Fruit fly (Drosophila melanogaster) whole organism, embryonic: Measurements from ENCODE around the gene CG10283.
A peak's percentile ranks its signal among the peaks of the same experiment; 100 is the strongest.

Source experiments
- BEAF-32 ChIP-seq: fragments of 200-800 bp; sonication (Bioruptor generic); optimal IDR thresholded peaks from 3 replicates; lab custom pipeline; 2017; ENCODE audit warnings: missing biosample characterization, missing genetic modification characterization, mild to moderate bottlenecking, moderate library complexity, missing genetic modification reagents
- Bgb ChIP-seq: fragments of 200-800 bp; sonication (Bioruptor generic); IDR thresholded peaks from 2 replicates; pipeline ENCODE4 v1.3.6; 2022; ENCODE audit warnings: missing biosample characterization, missing genetic modification characterization; ENCODE audit not compliant: partially characterized antibody
- CG10543 ChIP-seq: fragments of 200-800 bp; sonication (Bioruptor generic); optimal IDR thresholded peaks from 3 replicates; lab custom pipeline; 2017; ENCODE audit warnings: missing biosample characterization, mild to moderate bottlenecking, missing genetic modification characterization, moderate library complexity
- CG14860 ChIP-seq: fragments of 200-800 bp; sonication (Bioruptor generic); IDR thresholded peaks from 3 replicates; pipeline ENCODE4 v1.3.6; 2022; ENCODE audit warnings: missing biosample characterization, missing genetic modification characterization; ENCODE audit not compliant: partially characterized antibody
- CG1603 ChIP-seq: fragments of 200-800 bp; sonication (Bioruptor generic); optimal IDR thresholded peaks from 2 replicates; lab custom pipeline; 2019; ENCODE audit warnings: missing biosample characterization, mild to moderate bottlenecking, missing genetic modification characterization, moderate library complexity
- CG1647 ChIP-seq: fragments of 200-800 bp; sonication (Bioruptor generic); optimal IDR thresholded peaks from 3 replicates; lab custom pipeline; 2016; ENCODE audit warnings: missing biosample characterization, missing genetic modification characterization
- CG16813 ChIP-seq: fragments of 200-800 bp; sonication (Bioruptor generic); IDR thresholded peaks from 3 replicates; pipeline ENCODE4 v1.3.6; 2022; ENCODE audit warnings: missing biosample characterization, missing genetic modification characterization; ENCODE audit not compliant: partially characterized antibody
- CG17802 ChIP-seq: fragments of 200-800 bp; sonication (Bioruptor generic); optimal IDR thresholded peaks from 2 replicates; lab custom pipeline; 2018; ENCODE audit warnings: missing biosample characterization, mild to moderate bottlenecking, missing genetic modification characterization, moderate library complexity
- CG17829 ChIP-seq: fragments of 200-800 bp; optimal IDR thresholded peaks from 2 replicates; lab custom pipeline; 2019; ENCODE audit warnings: missing biosample characterization, mild to moderate bottlenecking, missing genetic modification characterization, moderate library complexity
- CG18476 ChIP-seq: fragments of 200-800 bp; sonication (Bioruptor generic); optimal IDR thresholded peaks from 2 replicates; lab custom pipeline; 2016; ENCODE audit warnings: missing biosample characterization, mild to moderate bottlenecking, missing genetic modification characterization
- CG18764 ChIP-seq: fragments of 200-800 bp; sonication (Bioruptor generic); optimal IDR thresholded peaks from 3 replicates; lab custom pipeline; 2016; ENCODE audit warnings: missing biosample characterization, missing genetic modification characterization
- CG2712 ChIP-seq: fragments of 200-800 bp; optimal IDR thresholded peaks from 3 replicates; lab custom pipeline; 2019; ENCODE audit warnings: missing biosample characterization, mild to moderate bottlenecking, missing genetic modification characterization, moderate library complexity
- CG3847 ChIP-seq: fragments of 200-800 bp; sonication (Bioruptor generic); IDR thresholded peaks from 2 replicates; pipeline ENCODE4 v1.3.6; 2022; ENCODE audit warnings: missing biosample characterization, missing genetic modification characterization
- CG3995 ChIP-seq: fragments of 200-800 bp; sonication (Bioruptor generic); optimal IDR thresholded peaks from 3 replicates; lab custom pipeline; 2016; ENCODE audit warnings: missing biosample characterization, missing genetic modification characterization
- CG4404 ChIP-seq: fragments of 200-800 bp; sonication (Bioruptor generic); IDR thresholded peaks from 2 replicates; pipeline ENCODE4 v1.3.6; 2022; ENCODE audit warnings: missing biosample characterization, missing genetic modification characterization
- CG7271 ChIP-seq: fragments of 200-800 bp; sonication (Bioruptor generic); optimal IDR thresholded peaks from 2 replicates; lab custom pipeline; 2018; ENCODE audit warnings: missing biosample characterization, mild to moderate bottlenecking, missing genetic modification characterization, moderate library complexity
- CG7556 ChIP-seq: fragments of 200-800 bp; sonication (Bioruptor generic); optimal IDR thresholded peaks from 2 replicates; lab custom pipeline; 2017; ENCODE audit warnings: missing biosample characterization, mild to moderate bottlenecking, missing genetic modification characterization
- CG8089 ChIP-seq: fragments of 200-800 bp; sonication (Bioruptor generic); optimal IDR thresholded peaks from 3 replicates; lab custom pipeline; 2016; ENCODE audit warnings: missing biosample characterization, missing genetic modification characterization
- CG9797 ChIP-seq: fragments of 200-800 bp; sonication (Bioruptor generic); optimal IDR thresholded peaks from 3 replicates; lab custom pipeline; 2018; ENCODE audit warnings: missing biosample characterization, mild to moderate bottlenecking, missing genetic modification characterization
- E2f2 ChIP-seq: fragments of 200-800 bp; sonication (Bioruptor generic); IDR thresholded peaks from 2 replicates; pipeline ENCODE4 v1.3.6; 2022; ENCODE audit warnings: missing biosample characterization, missing genetic modification characterization
- Eip74EF ChIP-seq, 2 experiments: fragments of 200-800 bp in 1 of 2; fragments of >200 bp in 1 of 2; sonication (Bioruptor generic) in 1 of 2; optimal IDR thresholded peaks; 2 replicates each; lab custom pipeline; 2017 to 2019; ENCODE audit warnings: missing biosample characterization in 2 of 2, missing genetic modification characterization in 2 of 2, mild to moderate bottlenecking in 1 of 2, moderate library complexity in 1 of 2
- Fer2 ChIP-seq: fragments of 200-800 bp; sonication (Bioruptor generic); optimal IDR thresholded peaks from 2 replicates; lab custom pipeline; 2018; ENCODE audit warnings: missing biosample characterization, mild to moderate bottlenecking, missing genetic modification characterization, moderate library complexity
- HLH4C ChIP-seq: fragments of 200-800 bp; sonication (Bioruptor generic); IDR thresholded peaks from 3 replicates; pipeline ENCODE4 v1.3.6; 2022; ENCODE audit warnings: missing biosample characterization, missing genetic modification characterization; ENCODE audit not compliant: partially characterized antibody
- Med ChIP-seq: fragments of 200-800 bp; sonication (Bioruptor generic); peaks from one replicate; lab custom pipeline; 2016; ENCODE audit warnings: missing biosample characterization, missing genetic modification characterization, mild to moderate bottlenecking, inconsistent platforms, moderate library complexity
- Myb ChIP-seq: fragments of 200-800 bp; sonication (Bioruptor generic); optimal IDR thresholded peaks from 2 replicates; lab custom pipeline; 2016; ENCODE audit warnings: missing biosample characterization, missing genetic modification characterization
- Nf-YA ChIP-seq: fragments of 200-800 bp; sonication (Bioruptor generic); IDR thresholded peaks from 2 replicates; pipeline ENCODE4 v1.3.6; 2022; ENCODE audit warnings: missing biosample characterization, missing genetic modification characterization
- PHDP ChIP-seq: fragments of 200-800 bp; sonication (Bioruptor generic); optimal IDR thresholded peaks from 3 replicates; lab custom pipeline; 2018; ENCODE audit warnings: missing biosample characterization, mild to moderate bottlenecking, missing genetic modification characterization, moderate library complexity
- Pdp1 ChIP-seq, 2 experiments: fragments of 200-800 bp; sonication (Bioruptor generic); optimal IDR thresholded peaks; 3 replicates each; lab custom pipeline; 2016; ENCODE audit warnings: missing biosample characterization in 2 of 2, missing genetic modification characterization in 2 of 2, mild to moderate bottlenecking in 1 of 2, moderate library complexity in 1 of 2
- Rfx ChIP-seq: fragments of 200-800 bp; sonication (Bioruptor generic); IDR thresholded peaks from 2 replicates; pipeline ENCODE4 v1.3.6; 2022; ENCODE audit warnings: missing biosample characterization, missing genetic modification characterization
- YL-1 ChIP-seq: fragments of 200-800 bp; sonication (Bioruptor generic); optimal IDR thresholded peaks from 3 replicates; lab custom pipeline; 2017; ENCODE audit warnings: missing biosample characterization, mild to moderate bottlenecking, missing genetic modification characterization
- amos ChIP-seq: fragments of 200-800 bp; sonication (Bioruptor generic); IDR thresholded peaks from 2 replicates; pipeline ENCODE4 v1.3.6; 2022; ENCODE audit warnings: missing biosample characterization, missing genetic modification characterization; ENCODE audit not compliant: partially characterized antibody
- ase ChIP-seq: fragments of 200-800 bp; sonication (Bioruptor generic); IDR thresholded peaks from 3 replicates; pipeline ENCODE4 v1.3.6; 2022; ENCODE audit warnings: missing biosample characterization, missing genetic modification characterization
- ewg ChIP-seq: fragments of 200-800 bp; sonication (Bioruptor generic); optimal IDR thresholded peaks from 3 replicates; lab custom pipeline; 2017; ENCODE audit warnings: mild to moderate bottlenecking, missing biosample characterization, missing genetic modification reagents, missing genetic modification characterization
- fru ChIP-seq: fragments of >200 bp; optimal IDR thresholded peaks from 2 replicates; lab custom pipeline; 2017
- gce ChIP-seq: fragments of 200-800 bp; sonication (Bioruptor generic); IDR thresholded peaks from 3 replicates; pipeline ENCODE4 v1.3.6; 2022; ENCODE audit warnings: missing biosample characterization, missing genetic modification characterization
- h ChIP-seq: fragments of >200 bp; optimal IDR thresholded peaks from 2 replicates; lab custom pipeline; 2017
- hbn ChIP-seq: fragments of 200-800 bp; sonication (Bioruptor generic); IDR thresholded peaks from 2 replicates; pipeline ENCODE4 v1.3.6; 2022; ENCODE audit warnings: missing biosample characterization, missing genetic modification characterization; ENCODE audit not compliant: partially characterized antibody
- oc ChIP-seq: fragments of 200-800 bp; sonication (Bioruptor generic); optimal IDR thresholded peaks from 2 replicates; lab custom pipeline; 2018; ENCODE audit warnings: missing biosample characterization, mild to moderate bottlenecking, missing genetic modification characterization, moderate library complexity
- pzg ChIP-seq: fragments of 200-800 bp; sonication (Bioruptor generic); optimal IDR thresholded peaks from 3 replicates; lab custom pipeline; 2018; ENCODE audit warnings: missing biosample characterization, mild to moderate bottlenecking, missing genetic modification characterization, moderate library complexity
- row ChIP-seq: fragments of 200-800 bp; sonication (Bioruptor generic); IDR thresholded peaks from 3 replicates; pipeline ENCODE4 v1.3.6; 2022; ENCODE audit warnings: missing biosample characterization, missing genetic modification characterization
- run ChIP-seq: fragments of 200-800 bp; sonication (Bioruptor generic); optimal IDR thresholded peaks from 3 replicates; lab custom pipeline; 2018; ENCODE audit warnings: missing biosample characterization, mild to moderate bottlenecking, missing genetic modification characterization
- scrt ChIP-seq: fragments of 200-800 bp; sonication (Bioruptor generic); optimal IDR thresholded peaks from 2 replicates; lab custom pipeline; 2018; ENCODE audit warnings: missing biosample characterization, mild to moderate bottlenecking, missing genetic modification characterization, moderate library complexity
- shn ChIP-seq: fragments of 200-800 bp; sonication (Bioruptor generic); optimal IDR thresholded peaks from 3 replicates; lab custom pipeline; 2016; ENCODE audit warnings: missing biosample characterization, missing genetic modification characterization
- sna ChIP-seq: fragments of 200-800 bp; sonication (Bioruptor generic); IDR thresholded peaks from 2 replicates; pipeline ENCODE4 v1.3.6; 2022; ENCODE audit warnings: missing biosample characterization, missing genetic modification characterization; ENCODE audit not compliant: partially characterized antibody
- sob ChIP-seq: fragments of 200-800 bp; sonication (Bioruptor generic); IDR thresholded peaks from 2 replicates; pipeline ENCODE4 v1.3.6; 2022; ENCODE audit warnings: missing biosample characterization, missing genetic modification characterization
- tna ChIP-seq: fragments of 200-800 bp; sonication (Bioruptor generic); IDR thresholded peaks from 2 replicates; pipeline ENCODE4 v1.3.6; 2022; ENCODE audit warnings: missing biosample characterization, missing genetic modification characterization; ENCODE audit not compliant: partially characterized antibody
- trem ChIP-seq: fragments of 200-800 bp; optimal IDR thresholded peaks from 3 replicates; lab custom pipeline; 2019; ENCODE audit warnings: missing biosample characterization, mild to moderate bottlenecking, missing genetic modification characterization, moderate library complexity
- zen2 ChIP-seq: fragments of 200-800 bp; sonication (Bioruptor generic); IDR thresholded peaks from 3 replicates; pipeline ENCODE4 v1.3.6; 2022; ENCODE audit warnings: missing biosample characterization, missing genetic modification characterization; ENCODE audit not compliant: partially characterized antibody

The CG10283 gene

dm6 chr2L:18454128-18454788 is 30.1 kb downstream of the CG10283 start, which contains the start of the genes bsf and Ntf-2r (continued):
- TF ChIP-seq tna (GFP tag; lab: Robert Waterston, UW) (peak; percentile 86), zen2 (GFP tag; lab: Robert Waterston, UW) (peak; percentile 90), CG7271 (tag; lab: Kevin White, UChicago) (no peak), Nf-YA (GFP tag; lab: Robert Waterston, UW) (no peak), trem (tag; lab: Kevin White, UChicago) (peak; percentile 33), fru (lab: Kevin White, UChicago) (no peak), CG1603 (tag; lab: Kevin White, UChicago) (peak; percentile 76), CG3847 (GFP tag; lab: Robert Waterston, UW) (0 out of 2 replicates have a peak, but pooled peaks have one; percentile 41), Med (GFP tag; lab: Kevin White, UChicago) (peak; percentile 86), CG10543 (no peak), run (tag; lab: Kevin White, UChicago) (no peak), sna (GFP tag; lab: Robert Waterston, UW) (peak; percentile 84), hbn (GFP tag; lab: Robert Waterston, UW) (peak; percentile 94), CG18476 (GFP tag; lab: Kevin White, UChicago) (no peak), E2f2 (GFP tag; lab: Robert Waterston, UW) (peak; percentile 76), Rfx (GFP tag; lab: Robert Waterston, UW) (0 out of 2 replicates have a peak, but pooled peaks have one; percentile 9), gce (no peak), CG4404 (no peak), PHDP (tag; lab: Kevin White, UChicago) (no peak), CG7556 (GFP tag; lab: Kevin White, UChicago) (no peak), CG17829 (tag; lab: Kevin White, UChicago) (peak; percentile 15), amos (peak; percentile 93), CG9797 (GFP tag; lab: Kevin White, UChicago) (peak; percentile 77), row (peak; percentile 41; the same call in 1 of the 3 replicates), scrt (no peak), oc (tag; lab: Kevin White, UChicago) (no peak), Eip74EF (GFP tag; optimal IDR thresholded peaks at IDR 0.05; lab: Kevin White, UChicago) (no peak), HLH4C (peak; percentile 89), pzg (GFP tag; lab: Kevin White, UChicago) (peak; percentile 88), shn (no peak), Pdp1 (GFP tag; optimal IDR thresholded peaks at IDR 0.05; lab: Kevin White, UChicago) (peak in 1 of 2 experiments; percentile 96), sob (0 out of 2 replicates have a peak, but pooled peaks have one; percentile 7), h (no peak), CG16813 (peak; percentile 86), YL-1 (peak; percentile 55), CG8089 (no peak), CG17802 (peak; percentile 28), CG2712 (tag; lab: Kevin White, UChicago) (peak; percentile 23), Myb (peak; percentile 89), BEAF-32 (GFP tag; lab: Kevin White, UChicago) (peak; percentile 89), ewg (GFP tag; lab: Kevin White, UChicago) (no peak), CG18764 (GFP tag; lab: Kevin White, UChicago) (no peak), Fer2 (tag; lab: Kevin White, UChicago) (no peak), CG1647 (GFP tag; lab: Kevin White, UChicago) (no peak), ase (GFP tag; lab: Robert Waterston, UW) (no peak), CG14860 (GFP tag; lab: Robert Waterston, UW) (peak; percentile 87), CG3995 (peak; percentile 77), Bgb (GFP tag; lab: Robert Waterston, UW) (peak; percentile 94)
